Worm (Caenorhabditis elegans) whole organism, L2 larva: ENCODE results near the gene ccd-5.

Experiments used
- egl-27 ChIP-seq: sonication (generic microtip); optimal IDR thresholded peaks from 3 replicates; lab custom pipeline; 2017; ENCODE audit warnings: missing biosample characterization, missing genetic modification reagents, missing genetic modification characterization
- nhr-11 ChIP-seq: fragments of 150-350 bp; optimal IDR thresholded peaks from 2 replicates; lab custom pipeline; 2014; ENCODE audit warnings: missing biosample characterization, missing genetic modification characterization
- nhr-12 ChIP-seq: fragments of 150-350 bp; optimal IDR thresholded peaks from 2 replicates; lab custom pipeline; 2014; ENCODE audit warnings: missing biosample characterization, missing genetic modification characterization
- skn-1 ChIP-seq: sonication (generic microtip); optimal IDR thresholded peaks from 2 replicates; lab custom pipeline; 2017; ENCODE audit warnings: missing biosample characterization, missing genetic modification characterization
- sma-9 ChIP-seq, 2 experiments: fragments of 150-350 bp in 1 of 2; sonication (generic microtip) in 1 of 2; optimal IDR thresholded peaks; 2 replicates each; lab custom pipeline; 2014 to 2016; ENCODE audit warnings: missing genetic modification characterization in 2 of 2, mild to moderate bottlenecking in 1 of 2, missing biosample characterization in 1 of 2, missing compliant biosample characterization in 1 of 2, missing genetic modification reagents in 1 of 2, moderate library complexity in 1 of 2
- snpc-4 ChIP-seq: fragments of 150-350 bp; optimal IDR thresholded peaks from 2 replicates; lab custom pipeline; 2014; ENCODE audit warnings: missing biosample characterization, missing genetic modification characterization
- unc-62 ChIP-seq: fragments of 150-350 bp; optimal IDR thresholded peaks from 2 replicates; lab custom pipeline; 2014; ENCODE audit warnings: missing biosample characterization, missing genetic modification reagents, missing genetic modification characterization
- zag-1 ChIP-seq: fragments of 150-350 bp; optimal IDR thresholded peaks from 2 replicates; lab custom pipeline; 2014; ENCODE audit warnings: missing biosample characterization, missing genetic modification characterization

ce11 chrX:2604358-2605016 is 32.0 kb upstream of the ccd-5 start:
- TF ChIP-seq unc-62 (GFP tag; lab: Kevin White, UChicago) = no peak
- no peak for TF ChIP-seq egl-27 (tag; lab: Kevin White, UChicago)
- no peak for TF ChIP-seq skn-1 (tag; lab: Kevin White, UChicago)
- no peak for TF ChIP-seq zag-1
- TF ChIP-seq nhr-11 (tag; lab: Kevin White, UChicago) = no peak
- TF ChIP-seq nhr-12 (tag; lab: Kevin White, UChicago) = no peak
- TF ChIP-seq sma-9 (GFP tag; optimal IDR thresholded peaks at IDR 0.05; lab: Kevin White, UChicago) = peak; percentile 54
- TF ChIP-seq sma-9 (tag; optimal IDR thresholded peaks at IDR 0.05; lab: Kevin White, UChicago) = no peak
- no peak for TF ChIP-seq snpc-4
